Fruit fly (Drosophila melanogaster) whole organism, embryonic: Measurements from ENCODE around the gene alpha-Man-Ic.

Source experiments
- Blimp-1 ChIP-seq: fragments of 200-800 bp; sonication (Bioruptor generic); optimal IDR thresholded peaks from 3 replicates; lab custom pipeline; 2018; ENCODE audit warnings: missing biosample characterization, missing genetic modification characterization, mild to moderate bottlenecking, moderate library complexity, missing genetic modification reagents
- CG10209 ChIP-seq: fragments of 200-800 bp; sonication (Bioruptor generic); optimal IDR thresholded peaks from 3 replicates; lab custom pipeline; 2017; ENCODE audit warnings: missing biosample characterization, mild to moderate bottlenecking, missing genetic modification characterization, missing genetic modification reagents
- CG11247 ChIP-seq: fragments of 200-800 bp; sonication (Bioruptor generic); IDR thresholded peaks from 2 replicates; pipeline ENCODE4 v1.3.6; 2022; ENCODE audit warnings: missing biosample characterization, missing genetic modification characterization
- CG11504 ChIP-seq: fragments of 200-800 bp; sonication (Bioruptor generic); optimal IDR thresholded peaks from 3 replicates; lab custom pipeline; 2019; ENCODE audit warnings: missing biosample characterization, mild to moderate bottlenecking, missing genetic modification characterization, moderate library complexity
- CG11695 ChIP-seq: fragments of 200-800 bp; sonication (Bioruptor generic); IDR thresholded peaks from 3 replicates; pipeline ENCODE4 v1.3.6; 2022; ENCODE audit warnings: missing biosample characterization, missing genetic modification characterization
- CG13287 ChIP-seq: fragments of 200-800 bp; sonication (Bioruptor generic); IDR thresholded peaks from 2 replicates; pipeline ENCODE4 v1.3.6; 2022; ENCODE audit warnings: missing biosample characterization, missing genetic modification characterization; ENCODE audit not compliant: partially characterized antibody
- CG15601 ChIP-seq: fragments of 200-800 bp; sonication (Bioruptor generic); optimal IDR thresholded peaks from 3 replicates; lab custom pipeline; 2019; ENCODE audit warnings: missing biosample characterization, mild to moderate bottlenecking, missing genetic modification characterization, moderate library complexity
- CG1603 ChIP-seq: fragments of 200-800 bp; sonication (Bioruptor generic); optimal IDR thresholded peaks from 2 replicates; lab custom pipeline; 2019; ENCODE audit warnings: missing biosample characterization, mild to moderate bottlenecking, missing genetic modification characterization, moderate library complexity
- CG1647 ChIP-seq: fragments of 200-800 bp; sonication (Bioruptor generic); optimal IDR thresholded peaks from 3 replicates; lab custom pipeline; 2016; ENCODE audit warnings: missing biosample characterization, missing genetic modification characterization
- CG18262 ChIP-seq: fragments of 200-800 bp; optimal IDR thresholded peaks from 3 replicates; lab custom pipeline; 2019; ENCODE audit warnings: missing biosample characterization, mild to moderate bottlenecking, missing genetic modification characterization, moderate library complexity
- CG2202 ChIP-seq: fragments of 200-800 bp; sonication (Bioruptor generic); optimal IDR thresholded peaks from 2 replicates; lab custom pipeline; 2018; ENCODE audit warnings: missing biosample characterization, mild to moderate bottlenecking, missing genetic modification characterization
- CG2678 ChIP-seq: fragments of 200-800 bp; sonication (Bioruptor generic); optimal IDR thresholded peaks from 3 replicates; lab custom pipeline; 2019; ENCODE audit warnings: missing biosample characterization, mild to moderate bottlenecking, missing genetic modification characterization, moderate library complexity
- CG30020 ChIP-seq: fragments of 200-800 bp; optimal IDR thresholded peaks from 2 replicates; lab custom pipeline; 2019; ENCODE audit warnings: missing biosample characterization, mild to moderate bottlenecking, missing genetic modification characterization, moderate library complexity
- CG5245 ChIP-seq: fragments of 200-800 bp; sonication (Bioruptor generic); optimal IDR thresholded peaks from 3 replicates; lab custom pipeline; 2016; ENCODE audit warnings: missing biosample characterization, missing genetic modification characterization
- CG6683 ChIP-seq: fragments of 200-800 bp; sonication (Bioruptor generic); optimal IDR thresholded peaks from 2 replicates; lab custom pipeline; 2017; ENCODE audit warnings: missing biosample characterization, mild to moderate bottlenecking, missing genetic modification characterization, missing genetic modification reagents
- CG8290 ChIP-seq, 3 experiments: fragments of 200-800 bp; sonication (Bioruptor generic); optimal IDR thresholded peaks; 2 replicates each; lab custom pipeline; 2016 to 2019; ENCODE audit warnings: missing biosample characterization in 3 of 3, missing genetic modification characterization in 3 of 3, mild to moderate bottlenecking in 2 of 3, moderate library complexity in 1 of 3
- CG8765 ChIP-seq: fragments of 200-800 bp; sonication (Bioruptor generic); IDR thresholded peaks from 2 replicates; pipeline ENCODE4 v1.3.6; 2022; ENCODE audit warnings: missing biosample characterization, missing genetic modification characterization
- CG8944 ChIP-seq: fragments of 200-800 bp; sonication (Bioruptor generic); optimal IDR thresholded peaks from 3 replicates; lab custom pipeline; 2016; ENCODE audit warnings: missing biosample characterization, missing genetic modification characterization
- Ets65A ChIP-seq: fragments of 200-800 bp; sonication (Bioruptor generic); peaks from one replicate; lab custom pipeline; 2016; ENCODE audit warnings: missing biosample characterization, missing genetic modification characterization
- NC2β ChIP-seq: fragments of 200-800 bp; sonication (Bioruptor generic); optimal IDR thresholded peaks from 2 replicates; lab custom pipeline; 2016; ENCODE audit warnings: missing biosample characterization, missing genetic modification characterization
- Neu2 ChIP-seq: fragments of 200-800 bp; sonication (Bioruptor generic); optimal IDR thresholded peaks from 3 replicates; lab custom pipeline; 2016; ENCODE audit warnings: missing biosample characterization, missing genetic modification characterization, borderline replicate concordance
- Ravus ChIP-seq: fragments of 200-800 bp; sonication (Bioruptor generic); IDR thresholded peaks from 2 replicates; pipeline ENCODE4 v1.3.6; 2022; ENCODE audit warnings: missing biosample characterization, missing genetic modification characterization
- ato ChIP-seq: fragments of 200-800 bp; sonication (Bioruptor generic); IDR thresholded peaks from 2 replicates; pipeline ENCODE4 v1.3.6; 2022; ENCODE audit warnings: missing biosample characterization, missing genetic modification characterization; ENCODE audit not compliant: partially characterized antibody
- az2 ChIP-seq: fragments of 200-800 bp; sonication (Bioruptor generic); optimal IDR thresholded peaks from 3 replicates; lab custom pipeline; 2016; ENCODE audit warnings: missing biosample characterization, missing genetic modification characterization
- bowl ChIP-seq: fragments of 200-800 bp; sonication (Bioruptor generic); IDR thresholded peaks from 2 replicates; pipeline ENCODE4 v1.3.6; 2022; ENCODE audit warnings: missing biosample characterization, missing genetic modification characterization
- ci ChIP-seq: fragments of 200-800 bp; sonication (Bioruptor generic); IDR thresholded peaks from 3 replicates; pipeline ENCODE4 v1.3.6; 2022; ENCODE audit warnings: missing biosample characterization, missing genetic modification characterization
- crc ChIP-seq: fragments of 200-800 bp; sonication (Bioruptor generic); optimal IDR thresholded peaks from 2 replicates; lab custom pipeline; 2016; ENCODE audit warnings: missing biosample characterization, missing genetic modification characterization
- crol ChIP-seq: fragments of 200-800 bp; sonication (Bioruptor generic); IDR thresholded peaks from 2 replicates; pipeline ENCODE4 v1.3.6; 2022; ENCODE audit warnings: missing biosample characterization, missing genetic modification characterization
- ems ChIP-seq: fragments of 200-800 bp; sonication (Bioruptor generic); optimal IDR thresholded peaks from 3 replicates; lab custom pipeline; 2016; ENCODE audit warnings: missing biosample characterization, missing genetic modification characterization
- ftz-f1 ChIP-seq: fragments of 200-800 bp; sonication (Bioruptor generic); optimal IDR thresholded peaks from 2 replicates; lab custom pipeline; 2016; ENCODE audit warnings: missing biosample characterization, missing genetic modification characterization
- grn ChIP-seq: fragments of 200-800 bp; sonication (Bioruptor generic); optimal IDR thresholded peaks from 3 replicates; lab custom pipeline; 2017; ENCODE audit warnings: missing biosample characterization, missing genetic modification characterization
- gsb ChIP-seq: fragments of 200-800 bp; sonication (Bioruptor generic); IDR thresholded peaks from 2 replicates; pipeline ENCODE4 v1.3.6; 2022; ENCODE audit warnings: missing biosample characterization, missing genetic modification characterization
- gsb-n ChIP-seq: fragments of 200-800 bp; sonication (Bioruptor generic); optimal IDR thresholded peaks from 3 replicates; lab custom pipeline; 2018; ENCODE audit warnings: missing biosample characterization, mild to moderate bottlenecking, missing genetic modification characterization
- kay ChIP-seq: fragments of 200-800 bp; sonication (Bioruptor generic); optimal IDR thresholded peaks from 2 replicates; lab custom pipeline; 2016; ENCODE audit warnings: missing biosample characterization, missing genetic modification characterization
- klu ChIP-seq: fragments of 200-800 bp; sonication (Bioruptor generic); IDR thresholded peaks from 2 replicates; pipeline ENCODE4 v1.3.6; 2022; ENCODE audit warnings: missing biosample characterization, missing genetic modification characterization
- kni ChIP-seq: fragments of 200-800 bp; sonication (Bioruptor generic); optimal IDR thresholded peaks from 3 replicates; lab custom pipeline; 2017; ENCODE audit warnings: mild to moderate bottlenecking, missing biosample characterization, missing genetic modification reagents, missing genetic modification characterization
- pita ChIP-seq: fragments of 200-800 bp; sonication (Bioruptor generic); optimal IDR thresholded peaks from 2 replicates; lab custom pipeline; 2017; ENCODE audit warnings: missing biosample characterization, mild to moderate bottlenecking, missing genetic modification characterization
- pnt ChIP-seq: fragments of 200-800 bp; sonication (Bioruptor generic); optimal IDR thresholded peaks from 3 replicates; lab custom pipeline; 2016; ENCODE audit warnings: missing biosample characterization, missing genetic modification characterization
- shn ChIP-seq: fragments of 200-800 bp; sonication (Bioruptor generic); optimal IDR thresholded peaks from 3 replicates; lab custom pipeline; 2016; ENCODE audit warnings: missing biosample characterization, missing genetic modification characterization
- tna ChIP-seq: fragments of 200-800 bp; sonication (Bioruptor generic); IDR thresholded peaks from 2 replicates; pipeline ENCODE4 v1.3.6; 2022; ENCODE audit warnings: missing biosample characterization, missing genetic modification characterization; ENCODE audit not compliant: partially characterized antibody
- unc-4 ChIP-seq: fragments of 200-800 bp; sonication (Bioruptor generic); IDR thresholded peaks from 2 replicates; pipeline ENCODE4 v1.3.6; 2022; ENCODE audit warnings: missing biosample characterization, missing genetic modification characterization; ENCODE audit not compliant: partially characterized antibody
- usp ChIP-seq: fragments of >200 bp; optimal IDR thresholded peaks from 2 replicates; lab custom pipeline; 2017; ENCODE audit warnings: missing biosample characterization, missing genetic modification characterization
- vvl ChIP-seq: fragments of 200-800 bp; sonication (Bioruptor generic); IDR thresholded peaks from 2 replicates; pipeline ENCODE4 v1.3.6; 2022; ENCODE audit warnings: missing biosample characterization, missing genetic modification characterization

The alpha-Man-Ic gene

dm6 chr3R:29894393-29894792, 35.8 kb downstream of the alpha-Man-Ic start (continued):
- TF ChIP-seq ems (GFP tag; lab: Kevin White, UChicago) (peak; percentile 26), shn (peak; percentile 32), CG5245 (GFP tag; lab: Kevin White, UChicago) (no peak), ftz-f1 (GFP tag; lab: Kevin White, UChicago) (no peak), CG8944 (GFP tag; lab: Kevin White, UChicago) (peak; percentile 35), CG2202 (tag; lab: Kevin White, UChicago) (no peak), az2 (GFP tag; lab: Kevin White, UChicago) (peak; percentile 36), CG11504 (tag; lab: Kevin White, UChicago) (peak; percentile 77), tna (GFP tag; lab: Robert Waterston, UW) (no peak), pita (GFP tag; lab: Kevin White, UChicago) (no peak), crc (peak; percentile 39), Ravus (peak; percentile 6; the same call in 1 of the 2 replicates), Neu2 (GFP tag; lab: Kevin White, UChicago) (no peak), CG30020 (tag; lab: Kevin White, UChicago) (no peak), pnt (GFP tag; lab: Kevin White, UChicago) (peak; percentile 32), kay (GFP tag; lab: Kevin White, UChicago) (peak; percentile 10), CG8765 (no peak), CG11247 (GFP tag; lab: Robert Waterston, UW) (peak; percentile 58), CG1647 (GFP tag; lab: Kevin White, UChicago) (no peak), usp (GFP tag; lab: Kevin White, UChicago) (no peak), crol (GFP tag; lab: Robert Waterston, UW) (no peak), CG2678 (tag; lab: Kevin White, UChicago) (peak; percentile 84), ci (0 out of 3 replicates have a peak, but pooled peaks have one; percentile 39), unc-4 (no peak), CG8290 (GFP tag; optimal IDR thresholded peaks at IDR 0.05; lab: Kevin White, UChicago) (no peak), CG8290 (tag; optimal IDR thresholded peaks at IDR 0.05; lab: Kevin White, UChicago) (peak in 1 of 2 experiments; percentile 72), CG13287 (no peak)

DNA sequence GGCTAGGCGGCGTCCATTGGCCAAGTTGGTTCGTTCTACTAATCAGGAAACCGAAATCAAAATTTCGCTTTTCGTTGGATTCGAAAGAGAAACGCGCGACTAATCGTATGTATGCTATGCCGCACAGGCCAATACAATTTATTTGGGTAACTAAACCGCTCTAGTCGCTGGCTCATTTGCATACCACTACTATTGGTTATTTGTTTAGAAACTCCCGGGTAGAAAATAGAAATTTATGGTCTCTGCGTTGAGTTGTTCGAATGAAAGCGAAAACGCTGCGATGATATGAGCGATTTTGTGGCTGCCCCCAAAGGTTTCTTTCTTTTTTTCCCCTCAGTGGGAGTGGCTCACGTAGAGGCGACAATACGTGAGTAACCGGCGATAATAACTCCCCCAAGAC, 37.2 kb downstream of the alpha-Man-Ic start:
- no peak for TF ChIP-seq CG10209
- TF ChIP-seq bowl (GFP tag; lab: Robert Waterston, UW): no peak
- TF ChIP-seq NC2β (GFP tag; lab: Kevin White, UChicago): no peak
- no peak for TF ChIP-seq CG15601
- TF ChIP-seq CG11695 (GFP tag; lab: Robert Waterston, UW): no peak
- no peak for TF ChIP-seq grn (GFP tag; lab: Kevin White, UChicago)
- TF ChIP-seq gsb-n (tag; lab: Kevin White, UChicago): peak; percentile 37
- TF ChIP-seq gsb (GFP tag; lab: Robert Waterston, UW): no peak
- no peak for TF ChIP-seq CG6683 (GFP tag; lab: Kevin White, UChicago)
- TF ChIP-seq kni (GFP tag; lab: Kevin White, UChicago): peak; percentile 49
- TF ChIP-seq Blimp-1 (GFP tag; lab: Kevin White, UChicago): peak; percentile 97
- TF ChIP-seq CG1603 (tag; lab: Kevin White, UChicago): no peak
- peak; percentile 74 for TF ChIP-seq Ets65A (GFP tag; lab: Kevin White, UChicago)
- TF ChIP-seq klu (GFP tag; lab: Robert Waterston, UW): no peak
- TF ChIP-seq ato (GFP tag; lab: Robert Waterston, UW): no peak
- TF ChIP-seq vvl: peak; percentile 65; the same call in 1 of the 2 replicates
- TF ChIP-seq CG18262 (tag; lab: Kevin White, UChicago): no peak
